Fruit fly (Drosophila melanogaster) whole organism, wandering third instar larva: ENCODE results near the gene Vajk2.
A peak's percentile ranks its signal among the peaks of the same experiment; 100 is the strongest.

Source experiments
- Abd-B ChIP-seq: fragments of >200 bp; optimal IDR thresholded peaks from 2 replicates; lab custom pipeline; 2017; ENCODE audit warnings: missing biosample characterization, missing genetic modification characterization
- CG32264 ChIP-seq: fragments of 200-800 bp; sonication (Bioruptor generic); optimal IDR thresholded peaks from 2 replicates; lab custom pipeline; 2016; ENCODE audit warnings: missing biosample characterization, missing genetic modification characterization
- CG9705 ChIP-seq: fragments of 200-800 bp; sonication (Bioruptor generic); optimal IDR thresholded peaks from 2 replicates; lab custom pipeline; 2018; ENCODE audit warnings: missing biosample characterization, mild to moderate bottlenecking, missing genetic modification characterization
- CrebA ChIP-seq: fragments of 200-800 bp; sonication (Bioruptor generic); optimal IDR thresholded peaks from 2 replicates; lab custom pipeline; 2016; ENCODE audit warnings: missing biosample characterization, mild to moderate bottlenecking, missing genetic modification characterization, borderline replicate concordance
- Dfd ChIP-seq: fragments of >200 bp; optimal IDR thresholded peaks from 2 replicates; lab custom pipeline; 2017; ENCODE audit warnings: missing biosample characterization, missing genetic modification characterization
- Dif ChIP-seq: fragments of 200-275, 200-300 bp; sonication (Bioruptor generic); optimal IDR thresholded peaks from 2 replicates; lab custom pipeline; 2018; ENCODE audit warnings: missing biosample characterization, missing genetic modification characterization; ENCODE audit not compliant: partially characterized antibody
- GATAd ChIP-seq: sonication (Bioruptor generic); optimal IDR thresholded peaks from 2 replicates; lab custom pipeline; 2016; ENCODE audit warnings: missing biosample characterization, missing genetic modification characterization
- HLH106 ChIP-seq: fragments of 200-800 bp; optimal IDR thresholded peaks from 3 replicates; lab custom pipeline; 2019; ENCODE audit warnings: missing biosample characterization, mild to moderate bottlenecking, missing genetic modification characterization, moderate library complexity
- Hnf4 ChIP-seq: fragments of 200-800 bp; sonication (Bioruptor generic); optimal IDR thresholded peaks from 2 replicates; lab custom pipeline; 2016; ENCODE audit warnings: missing biosample characterization, mild to moderate bottlenecking, missing genetic modification characterization
- Hr78 ChIP-seq: fragments of >200 bp; optimal IDR thresholded peaks from 2 replicates; lab custom pipeline; 2017; ENCODE audit warnings: missing biosample characterization, missing genetic modification characterization
- Hr83 ChIP-seq: fragments of 200-300 bp; sonication (Bioruptor generic); optimal IDR thresholded peaks from 2 replicates; lab custom pipeline; 2016; ENCODE audit warnings: missing biosample characterization, mild to moderate bottlenecking, missing genetic modification characterization, moderate library complexity; ENCODE audit not compliant: poor library complexity, severe bottlenecking
- Mio ChIP-seq: sonication (Bioruptor generic); optimal IDR thresholded peaks from 2 replicates; lab custom pipeline; 2016; ENCODE audit warnings: missing biosample characterization, missing genetic modification characterization
- Myc ChIP-seq: fragments of >200 bp; optimal IDR thresholded peaks from 2 replicates; lab custom pipeline; 2017
- N ChIP-seq: fragments of >200 bp; optimal IDR thresholded peaks from 2 replicates; lab custom pipeline; 2018; ENCODE audit warnings: missing biosample characterization, missing external identifiers, missing genetic modification characterization
- OdsH ChIP-seq: fragments of 200-800 bp; sonication (Bioruptor generic); optimal IDR thresholded peaks from 2 replicates; lab custom pipeline; 2016; ENCODE audit warnings: missing biosample characterization, mild to moderate bottlenecking, missing genetic modification characterization
- Rel ChIP-seq, 2 experiments: fragments of 200-800 bp; sonication (Bioruptor generic) in 1 of 2; optimal IDR thresholded peaks; 2 replicates in 1 of 2; 3 replicates in 1 of 2; lab custom pipeline; 2016 to 2019; ENCODE audit warnings: mild to moderate bottlenecking in 2 of 2, missing biosample characterization in 2 of 2, missing genetic modification characterization in 2 of 2, moderate library complexity in 1 of 2
- Sp1 ChIP-seq: fragments of 200-800 bp; sonication (Bioruptor generic); optimal IDR thresholded peaks from 3 replicates; lab custom pipeline; 2019; ENCODE audit warnings: missing biosample characterization, mild to moderate bottlenecking, missing genetic modification characterization, moderate library complexity
- Vsx2 ChIP-seq: fragments of 200-300, 225-300 bp; sonication (Bioruptor generic); optimal IDR thresholded peaks from 2 replicates; lab custom pipeline; 2018; ENCODE audit warnings: missing biosample characterization, missing genetic modification characterization; ENCODE audit not compliant: partially characterized antibody
- br ChIP-seq: fragments of 200-800 bp; sonication (Bioruptor generic); optimal IDR thresholded peaks from 2 replicates; lab custom pipeline; 2016; ENCODE audit warnings: missing biosample characterization, missing genetic modification characterization
- brk ChIP-seq: fragments of 200-800 bp; sonication (Bioruptor generic); optimal IDR thresholded peaks from 2 replicates; lab custom pipeline; 2016; ENCODE audit warnings: missing biosample characterization, mild to moderate bottlenecking, missing genetic modification characterization
- dl ChIP-seq, 2 experiments: fragments of 175-275, 200-275 bp in 1 of 2; fragments of 200-275 bp in 1 of 2; sonication (Bioruptor generic); optimal IDR thresholded peaks; lab custom pipeline; 2018; ENCODE audit warnings: mild to moderate bottlenecking in 2 of 2, missing biosample characterization in 2 of 2, missing genetic modification characterization in 2 of 2, moderate library complexity in 2 of 2; ENCODE audit not compliant: partially characterized antibody in 2 of 2, insufficient read depth in 1 of 2
- dmrt93B ChIP-seq: fragments of 200-800 bp; sonication (Bioruptor generic); optimal IDR thresholded peaks from 2 replicates; lab custom pipeline; 2018; ENCODE audit warnings: missing biosample characterization, mild to moderate bottlenecking, missing genetic modification characterization
- dsf ChIP-seq: sonication (Bioruptor generic); optimal IDR thresholded peaks from 2 replicates; lab custom pipeline; 2016; ENCODE audit warnings: missing biosample characterization, missing genetic modification characterization, borderline replicate concordance
- ey ChIP-seq: fragments of 200-800 bp; sonication (Bioruptor generic); optimal IDR thresholded peaks from 2 replicates; lab custom pipeline; 2016; ENCODE audit warnings: missing biosample characterization, missing genetic modification characterization
- fru ChIP-seq: fragments of 200-800 bp; sonication (Bioruptor generic); optimal IDR thresholded peaks from 3 replicates; lab custom pipeline; 2016; ENCODE audit warnings: missing biosample characterization, mild to moderate bottlenecking, missing genetic modification characterization
- h ChIP-seq: fragments of 200-800 bp; sonication (Bioruptor generic); optimal IDR thresholded peaks from 3 replicates; lab custom pipeline; 2016; ENCODE audit warnings: missing biosample characterization, mild to moderate bottlenecking, missing genetic modification characterization
- jim ChIP-seq: fragments of 175-275, 200-325 bp; sonication (Bioruptor generic); optimal IDR thresholded peaks from 2 replicates; lab custom pipeline; 2016; ENCODE audit warnings: missing biosample characterization, mild to moderate bottlenecking, missing genetic modification characterization
- lola ChIP-seq: fragments of >200 bp; optimal IDR thresholded peaks from 2 replicates; lab custom pipeline; 2017; ENCODE audit warnings: missing biosample characterization, missing genetic modification characterization
- pan ChIP-seq: fragments of >200 bp; optimal IDR thresholded peaks from 2 replicates; lab custom pipeline; 2017
- rgr ChIP-seq: fragments of 200-800 bp; sonication (Bioruptor generic); optimal IDR thresholded peaks from 3 replicates; lab custom pipeline; 2016; ENCODE audit warnings: missing biosample characterization, mild to moderate bottlenecking, missing genetic modification characterization
- sv ChIP-seq: fragments of 200-800 bp; sonication (Bioruptor generic); optimal IDR thresholded peaks from 3 replicates; lab custom pipeline; 2016; ENCODE audit warnings: missing biosample characterization, missing genetic modification characterization
- tai ChIP-seq: sonication (Bioruptor generic); optimal IDR thresholded peaks from 2 replicates; lab custom pipeline; 2016; ENCODE audit warnings: missing biosample characterization, missing genetic modification characterization
- woc ChIP-seq: sonication (Bioruptor generic); optimal IDR thresholded peaks from 2 replicates; lab custom pipeline; 2016; ENCODE audit warnings: missing biosample characterization, mild to moderate bottlenecking, missing genetic modification characterization

Vajk2 gene

dm6 chr2L:13967846-13968350, 33.4 kb upstream of the Vajk2 start, which contains the start of gene NimB3:
Gene NimB3, minus strand, starts transcription at chr2L:13967985.
- TF ChIP-seq woc (GFP tag; lab: Kevin White, UChicago) (peak; percentile 9), h (GFP tag; lab: Kevin White, UChicago) (peak; percentile 41), dsf (GFP tag; lab: Kevin White, UChicago) (no peak), br (peak; percentile 60), Rel (GFP tag; optimal IDR thresholded peaks at IDR 0.05; lab: Kevin White, UChicago) (no peak), Rel (tag; optimal IDR thresholded peaks at IDR 0.05; lab: Kevin White, UChicago) (peak; percentile 93)
- TF ChIP-seq, all 38 proteins: peak for 4

dm6 chr2L:13966732-13967316, 32.3 kb upstream of the Vajk2 start, which contains the start of gene NimB2:
Gene NimB2, minus strand, starts transcription at chr2L:13967018.
- no peak for TF ChIP-seq h (GFP tag; lab: Kevin White, UChicago)
- TF ChIP-seq Rel (GFP tag; optimal IDR thresholded peaks at IDR 0.05; lab: Kevin White, UChicago), result no peak
- peak; percentile 42 for TF ChIP-seq Rel (tag; optimal IDR thresholded peaks at IDR 0.05; lab: Kevin White, UChicago)
- no peak for TF ChIP-seq rgr

DNA sequence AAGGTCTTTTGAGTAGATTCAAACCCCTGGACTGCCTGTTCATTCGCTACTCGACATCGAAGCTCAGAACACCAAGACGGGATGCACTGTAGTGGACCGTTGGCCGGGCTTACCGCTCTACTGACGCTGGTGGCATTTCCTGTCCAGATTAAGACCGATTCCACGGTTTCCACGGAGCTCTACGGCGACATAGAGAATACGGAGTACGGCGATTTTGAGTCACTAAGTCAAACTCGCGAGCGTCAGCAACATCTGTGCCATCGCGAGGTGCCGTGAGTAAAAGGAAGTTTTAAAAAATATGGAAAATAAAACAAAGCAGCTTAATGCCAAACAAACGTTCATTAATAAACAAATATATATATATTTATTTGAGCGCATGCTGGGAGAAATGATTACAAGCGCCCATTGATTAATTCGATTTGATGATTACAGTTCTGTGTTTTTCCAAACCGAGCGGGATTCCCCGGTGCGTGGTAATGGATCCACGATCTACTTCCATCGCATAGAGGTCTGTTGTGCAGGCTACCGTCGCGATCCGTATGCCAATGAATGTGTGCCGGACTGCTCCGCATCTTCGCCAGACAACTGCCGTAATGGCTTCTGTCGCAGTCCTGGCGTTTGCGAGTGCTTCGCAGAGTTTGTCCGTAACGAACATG, 29.1 kb upstream of the Vajk2 start, which contains the start of gene NimB1:
Gene NimB1 (plus strand): TSS at position 41 of the 656 bp plus-strand sequence.
- TF ChIP-seq dsf (GFP tag; lab: Kevin White, UChicago), result no peak
- no peak for TF ChIP-seq dmrt93B (GFP tag; lab: Kevin White, UChicago)
- no peak for TF ChIP-seq Rel (GFP tag; optimal IDR thresholded peaks at IDR 0.05; lab: Kevin White, UChicago)
- TF ChIP-seq Rel (tag; optimal IDR thresholded peaks at IDR 0.05; lab: Kevin White, UChicago), result peak; percentile 94

DNA sequence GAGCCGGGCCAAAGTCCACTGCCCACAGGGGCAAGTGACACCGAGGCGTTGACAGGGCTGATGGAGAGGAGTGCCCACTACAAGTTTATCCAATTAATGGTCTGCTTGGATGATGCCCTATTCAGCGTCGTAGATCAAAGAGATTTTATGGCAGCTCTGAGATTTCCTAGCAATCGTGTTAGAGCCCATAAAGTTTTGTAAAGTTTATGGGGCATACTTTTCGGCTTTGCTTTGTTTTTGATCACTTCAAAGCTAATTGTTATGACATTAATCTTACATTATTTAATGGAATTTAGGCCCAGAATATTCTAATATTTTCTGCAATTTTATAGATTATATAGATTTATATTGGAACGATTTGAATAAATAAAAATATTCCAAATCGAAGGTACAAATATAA, 25.9 kb upstream of the Vajk2 start:
- TF ChIP-seq sv (GFP tag; lab: Kevin White, UChicago) (no peak), Myc (lab: Kevin White, UChicago) (peak; percentile 7), Dif (GFP tag; lab: Kevin White, UChicago) (peak; percentile 34)

dm6 chr2L:13957239-13957638, 22.7 kb upstream of the Vajk2 start, which contains the start of gene NimA:
Gene NimA, plus strand, starts transcription at chr2L:13957539.
- TF ChIP-seq CG9705 (GFP tag; lab: Kevin White, UChicago), result no peak
- TF ChIP-seq fru, result no peak
- TF ChIP-seq brk (GFP tag; lab: Kevin White, UChicago), result no peak
- TF ChIP-seq Mio (GFP tag; lab: Kevin White, UChicago), result no peak
- no peak for TF ChIP-seq OdsH
- TF ChIP-seq Hr78, result no peak
- TF ChIP-seq Rel (GFP tag; optimal IDR thresholded peaks at IDR 0.05; lab: Kevin White, UChicago), result no peak
- no peak for TF ChIP-seq Rel (tag; optimal IDR thresholded peaks at IDR 0.05; lab: Kevin White, UChicago)
- TF ChIP-seq HLH106 (tag; lab: Kevin White, UChicago), result no peak
- no peak for TF ChIP-seq Vsx2 (GFP tag; lab: Kevin White, UChicago)
- no peak for TF ChIP-seq Hr83 (GFP tag; lab: Kevin White, UChicago)

dm6 chr2L:13955775-13956174, 21.3 kb upstream of the Vajk2 start:
- TF ChIP-seq OdsH (peak; percentile 97), jim (no peak), CG9705 (GFP tag; lab: Kevin White, UChicago) (peak; percentile 72), sv (GFP tag; lab: Kevin White, UChicago) (no peak), dl (GFP tag; optimal IDR thresholded peaks at IDR 0.05; lab: Kevin White, UChicago; ENCODE audit: insufficient read depth in 1 of 2, partially characterized antibody in 2 of 2) (no peak), CG32264 (GFP tag; lab: Kevin White, UChicago) (peak; percentile 84), tai (peak; percentile 96), Dfd (GFP tag; lab: Kevin White, UChicago) (no peak), fru (peak; percentile 97), Myc (lab: Kevin White, UChicago) (no peak), Sp1 (GFP tag; lab: Kevin White, UChicago) (peak; percentile 96), N (no peak), GATAd (peak; percentile 87), Mio (GFP tag; lab: Kevin White, UChicago) (peak; percentile 72), Hnf4 (GFP tag; lab: Kevin White, UChicago) (peak; percentile 97), Abd-B (no peak), Rel (GFP tag; optimal IDR thresholded peaks at IDR 0.05; lab: Kevin White, UChicago) (peak; percentile 74), Rel (tag; optimal IDR thresholded peaks at IDR 0.05; lab: Kevin White, UChicago) (peak; percentile 72), HLH106 (tag; lab: Kevin White, UChicago) (peak; percentile 98), dsf (GFP tag; lab: Kevin White, UChicago) (peak; percentile 88), CrebA (GFP tag; lab: Kevin White, UChicago) (peak; percentile 78), lola (GFP tag; lab: Kevin White, UChicago) (no peak), h (GFP tag; lab: Kevin White, UChicago) (peak; percentile 95), ey (peak; percentile 98), brk (GFP tag; lab: Kevin White, UChicago) (peak; percentile 95), Hr78 (no peak), Hr83 (GFP tag; lab: Kevin White, UChicago) (no peak), dmrt93B (GFP tag; lab: Kevin White, UChicago) (peak; percentile 95), Vsx2 (GFP tag; lab: Kevin White, UChicago) (no peak), pan (lab: Kevin White, UChicago) (peak; percentile 58)
